Worm (Caenorhabditis elegans): ENCODE measurements around the gene hsp-17.

The hsp-17 gene

DNA sequence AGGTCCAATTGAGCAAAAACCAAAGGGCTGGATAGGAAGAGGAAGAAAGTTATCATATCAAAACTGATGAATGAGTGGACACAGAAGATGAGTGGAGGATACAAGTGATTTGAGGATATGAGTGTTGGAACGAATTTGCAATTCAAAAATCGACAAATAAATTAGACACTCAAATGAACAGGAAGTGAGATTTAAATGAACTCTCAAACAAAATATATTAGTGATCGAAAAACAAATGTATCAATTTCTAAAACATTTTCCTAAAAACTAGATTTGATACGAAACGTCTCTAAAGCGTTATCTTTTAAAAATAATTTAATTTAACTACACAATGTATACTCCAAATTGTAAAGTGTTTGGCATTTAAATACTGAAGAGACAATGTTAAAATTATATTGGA, 10.3 kb downstream of the hsp-17 start, which contains the start of gene F38E1.10:
F38E1.10 (minus strand) TSS at position 101 of the 400 bp plus-strand sequence.
- TF ChIP-seq ama-1 (optimal IDR thresholded peaks at IDR 0.05) (no peak), hpl-2 (GFP tag; optimal IDR thresholded peaks at IDR 0.05) (no peak), egl-27 (tag; optimal IDR thresholded peaks at IDR 0.05) (no peak), pag-3 (tag; optimal IDR thresholded peaks at IDR 0.05; ENCODE audit: borderline replicate concordance, insufficient read depth) (no peak), nhr-90 (tag; optimal IDR thresholded peaks at IDR 0.05; ENCODE audit: poor library complexity) (no peak), lin-39 (tag; optimal IDR thresholded peaks at IDR 0.05) (no peak), nhr-77 (tag; optimal IDR thresholded peaks at IDR 0.05) (no peak), sptf-1 (tag; optimal IDR thresholded peaks at IDR 0.05) (no peak), nhr-71 (tag; optimal IDR thresholded peaks at IDR 0.05) (no peak), nhr-11 (tag; optimal IDR thresholded peaks at IDR 0.05) (no peak), swsn-7 (tag; optimal IDR thresholded peaks at IDR 0.05) (no peak), vab-15 (tag; optimal IDR thresholded peaks at IDR 0.05) (no peak), unc-98 (GFP tag; IDR thresholded peaks at IDR 0.05) (no peak), hlh-4 (tag; optimal IDR thresholded peaks at IDR 0.05) (no peak), efl-1 (optimal IDR thresholded peaks at IDR 0.05) (no peak), efl-1 (GFP tag; optimal IDR thresholded peaks at IDR 0.05 in 1 of 2) (no peak)

DNA sequence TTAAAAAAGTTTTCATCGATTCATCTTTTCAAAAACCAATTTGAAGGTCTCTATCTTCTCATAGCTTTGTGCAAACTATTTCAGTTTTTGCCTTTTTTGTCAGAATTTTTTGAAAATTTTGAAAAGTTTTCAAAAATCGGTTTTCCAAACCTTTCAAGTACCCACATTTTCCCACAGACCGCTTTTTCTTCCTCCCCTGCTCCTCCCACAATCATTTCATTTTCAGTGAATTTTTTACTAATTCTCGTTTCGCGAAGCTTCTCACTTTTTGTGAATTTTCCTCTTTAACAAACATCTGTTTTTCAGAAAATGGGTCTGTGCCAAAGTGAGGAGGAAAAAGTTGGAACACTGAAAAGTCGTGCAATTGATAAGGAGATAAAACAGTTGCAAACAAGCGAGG, 15.0 kb downstream of the hsp-17 start, which contains the start of gene gpa-2:
gpa-2 (plus strand) TSS at position 301 of the 400 bp plus-strand sequence.
- TF ChIP-seq efl-3 (GFP tag; optimal IDR thresholded peaks at IDR 0.05) (no peak), unc-98 (GFP tag; IDR thresholded peaks at IDR 0.05) (no peak), nhr-77 (tag; optimal IDR thresholded peaks at IDR 0.05) (no peak), sox-4 (tag; optimal IDR thresholded peaks at IDR 0.05) (no peak), ceh-88 (GFP tag; IDR thresholded peaks at IDR 0.05) (no peak), dpl-1 (GFP tag; optimal IDR thresholded peaks at IDR 0.05) (no peak), C34B4.2 (tag; optimal IDR thresholded peaks at IDR 0.05) (no peak), swsn-7 (tag; optimal IDR thresholded peaks at IDR 0.05) (no peak), rnt-1 (tag; optimal IDR thresholded peaks at IDR 0.05) (no peak), dsc-1 (tag; optimal IDR thresholded peaks at IDR 0.05) (no peak), vab-15 (tag; optimal IDR thresholded peaks at IDR 0.05) (no peak), nhr-47 (tag; optimal IDR thresholded peaks at IDR 0.05) (no peak), fos-1 (tag; optimal IDR thresholded peaks at IDR 0.05) (no peak), efl-1 (optimal IDR thresholded peaks at IDR 0.05) (no peak), efl-1 (GFP tag; optimal IDR thresholded peaks at IDR 0.05 in 1 of 2) (no peak), nhr-90 (tag; optimal IDR thresholded peaks at IDR 0.05; ENCODE audit: poor library complexity) (no peak), nhr-20 (tag; optimal IDR thresholded peaks at IDR 0.05) (no peak), pax-3 (tag; optimal IDR thresholded peaks at IDR 0.05) (no peak), ets-5 (GFP tag; IDR thresholded peaks at IDR 0.05) (no peak), alr-1 (tag; optimal IDR thresholded peaks at IDR 0.05; ENCODE audit: borderline replicate concordance) (no peak)

DNA sequence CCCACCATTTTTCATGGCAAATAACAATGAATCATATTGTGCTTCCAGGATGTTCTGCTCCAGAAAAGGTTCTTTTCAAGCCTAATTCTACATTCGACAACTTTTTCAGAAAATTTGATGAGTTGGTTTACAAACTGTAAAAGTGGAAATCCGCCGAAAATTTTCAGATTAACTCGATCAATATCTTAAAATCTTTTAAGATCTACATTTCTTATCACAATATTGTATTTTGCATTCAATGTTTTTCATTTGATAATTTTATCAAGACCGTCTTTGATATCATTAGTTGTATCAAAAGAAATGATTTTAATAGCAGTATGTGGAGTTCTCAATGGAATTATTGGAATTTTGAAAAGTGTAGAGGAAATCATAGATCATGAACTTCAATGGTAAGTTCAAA, 25.9 kb downstream of the hsp-17 start, which contains the start of gene F38E1.6:
F38E1.6 (plus strand) TSS at position 301 of the 400 bp plus-strand sequence.
- TF ChIP-seq ceh-88 (GFP tag; IDR thresholded peaks at IDR 0.05) (no peak), alr-1 (tag; optimal IDR thresholded peaks at IDR 0.05; ENCODE audit: borderline replicate concordance) (peak; percentile 38), fkh-4 (tag; optimal IDR thresholded peaks at IDR 0.05; ENCODE audit: borderline replicate concordance) (no peak), unc-86 (tag; optimal IDR thresholded peaks at IDR 0.05) (no peak), xbp-1 (tag; optimal IDR thresholded peaks at IDR 0.05) (no peak), unc-62 (GFP tag; optimal IDR thresholded peaks at IDR 0.05) (no peak), lin-14 (GFP tag; optimal IDR thresholded peaks at IDR 0.05) (no peak)

DNA sequence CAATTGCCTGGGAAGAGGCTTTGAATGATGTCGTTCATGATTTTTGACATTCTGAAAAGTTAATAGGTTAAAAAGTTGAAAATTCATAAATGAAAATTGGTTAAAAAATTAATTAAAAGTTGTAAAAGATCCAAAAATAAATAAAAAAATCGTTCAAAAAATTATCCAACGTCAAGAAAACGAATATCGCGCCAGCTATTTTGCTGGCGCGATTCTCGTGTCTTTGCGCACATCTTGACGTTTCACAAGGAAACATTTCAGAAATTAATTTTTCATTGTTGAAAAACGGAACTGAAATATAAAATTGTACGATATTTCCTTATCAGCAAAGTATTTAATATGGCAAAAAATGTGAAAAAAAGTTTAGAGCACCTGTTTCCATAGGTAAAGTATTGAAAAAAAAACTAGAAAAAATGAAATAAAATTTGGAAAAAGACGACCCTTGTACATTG, 26.6 kb downstream of the hsp-17 start, which contains the start of gene mpdu-1:
mpdu-1 (minus strand) TSS at position 51 of the 452 bp plus-strand sequence.
- TF ChIP-seq lir-3 (tag; optimal IDR thresholded peaks at IDR 0.05; ENCODE audit: poor library complexity) (no peak), egl-27 (tag; optimal IDR thresholded peaks at IDR 0.05) (no peak), ceh-90 (tag; optimal IDR thresholded peaks at IDR 0.05) (no peak), lin-35 (GFP tag; optimal IDR thresholded peaks at IDR 0.05) (peak; percentile 69 to 78), xbp-1 (tag; optimal IDR thresholded peaks at IDR 0.05) (peak; percentile 85), elt-3 (tag; optimal IDR thresholded peaks at IDR 0.05) (peak in 2 of 6 experiments; percentile 32 to 69), mep-1 (tag; optimal IDR thresholded peaks at IDR 0.05) (peak; percentile 93), hpl-2 (GFP tag; optimal IDR thresholded peaks at IDR 0.05) (no peak), fkh-4 (tag; optimal IDR thresholded peaks at IDR 0.05; ENCODE audit: borderline replicate concordance) (no peak), hlh-17 (GFP tag; optimal IDR thresholded peaks at IDR 0.05; ENCODE audit: borderline replicate concordance) (no peak), sox-4 (tag; optimal IDR thresholded peaks at IDR 0.05) (peak; percentile 13), mdl-1 (tag; optimal IDR thresholded peaks at IDR 0.05) (peak in 1 of 2 experiments; percentile 23), ceh-82 (tag; optimal IDR thresholded peaks at IDR 0.05) (peak; percentile 53 to 83 (median 58)), swsn-7 (tag; optimal IDR thresholded peaks at IDR 0.05) (peak; percentile 79), ets-5 (GFP tag; IDR thresholded peaks at IDR 0.05) (no peak), mef-2 (tag; optimal IDR thresholded peaks at IDR 0.05) (no peak), snu-23 (GFP tag; optimal IDR thresholded peaks at IDR 0.05) (peak; percentile 76), mab-9 (GFP tag; IDR thresholded peaks at IDR 0.05) (no peak)
